Fruit fly (Drosophila melanogaster) whole organism, embryonic: ENCODE measurements around the gene CG32767.

Experiments used
- Atf-2 ChIP-seq: fragments of 200-800 bp; sonication (Bioruptor generic); optimal IDR thresholded peaks from 2 replicates; lab custom pipeline; 2016; ENCODE audit warnings: missing biosample characterization, missing genetic modification characterization
- Bgb ChIP-seq: fragments of 200-800 bp; sonication (Bioruptor generic); IDR thresholded peaks from 2 replicates; pipeline ENCODE4 v1.3.6; 2022; ENCODE audit warnings: missing biosample characterization, missing genetic modification characterization; ENCODE audit not compliant: partially characterized antibody
- C15 ChIP-seq: fragments of 200-800 bp; sonication (Bioruptor generic); IDR thresholded peaks from 3 replicates; pipeline ENCODE4 v1.3.6; 2022; ENCODE audit warnings: missing biosample characterization, missing genetic modification characterization
- CG10147 ChIP-seq: fragments of 200-800 bp; sonication (Bioruptor generic); optimal IDR thresholded peaks from 2 replicates; lab custom pipeline; 2019; ENCODE audit warnings: missing biosample characterization, mild to moderate bottlenecking, missing genetic modification characterization, moderate library complexity
- CG10366 ChIP-seq: fragments of 200-800 bp; sonication (Bioruptor generic); IDR thresholded peaks from 2 replicates; pipeline ENCODE4 v1.3.6; 2022; ENCODE audit warnings: missing biosample characterization, missing genetic modification characterization
- CG11398 ChIP-seq: fragments of 200-800 bp; sonication (Bioruptor generic); optimal IDR thresholded peaks from 2 replicates; lab custom pipeline; 2016; ENCODE audit warnings: missing biosample characterization, missing genetic modification characterization
- CG13894 ChIP-seq: fragments of 200-800 bp; sonication (Bioruptor generic); optimal IDR thresholded peaks from 3 replicates; lab custom pipeline; 2018; ENCODE audit warnings: missing biosample characterization, mild to moderate bottlenecking, missing genetic modification characterization, moderate library complexity
- CG15073 ChIP-seq: fragments of 200-800 bp; sonication (Bioruptor generic); optimal IDR thresholded peaks from 2 replicates; lab custom pipeline; 2016; ENCODE audit warnings: missing biosample characterization, missing genetic modification characterization
- CG1603 ChIP-seq: fragments of 200-800 bp; sonication (Bioruptor generic); optimal IDR thresholded peaks from 2 replicates; lab custom pipeline; 2019; ENCODE audit warnings: missing biosample characterization, mild to moderate bottlenecking, missing genetic modification characterization, moderate library complexity
- CG17359 ChIP-seq: fragments of 200-800 bp; sonication (Bioruptor generic); optimal IDR thresholded peaks from 3 replicates; lab custom pipeline; 2018; ENCODE audit warnings: missing biosample characterization, mild to moderate bottlenecking, missing genetic modification characterization, moderate library complexity
- CG2129 ChIP-seq: fragments of 200-800 bp; sonication (Bioruptor generic); IDR thresholded peaks from 2 replicates; pipeline ENCODE4 v1.3.6; 2022; ENCODE audit warnings: missing biosample characterization, missing genetic modification characterization; ENCODE audit not compliant: partially characterized antibody
- CG2875 ChIP-seq: fragments of 200-800 bp; sonication (Bioruptor generic); optimal IDR thresholded peaks from 2 replicates; lab custom pipeline; 2017; ENCODE audit warnings: missing biosample characterization, mild to moderate bottlenecking, missing genetic modification characterization, missing genetic modification reagents
- CG32767 ChIP-seq: fragments of 200-800 bp; sonication (Bioruptor generic); IDR thresholded peaks from 2 replicates; pipeline ENCODE4 v1.3.6; 2022; ENCODE audit warnings: missing biosample characterization, missing genetic modification characterization
- CG33557 ChIP-seq: fragments of 200-800 bp; sonication (Bioruptor generic); optimal IDR thresholded peaks from 2 replicates; lab custom pipeline; 2019; ENCODE audit warnings: missing biosample characterization, mild to moderate bottlenecking, missing genetic modification characterization, moderate library complexity
- CG3847 ChIP-seq: fragments of 200-800 bp; sonication (Bioruptor generic); IDR thresholded peaks from 2 replicates; pipeline ENCODE4 v1.3.6; 2022; ENCODE audit warnings: missing biosample characterization, missing genetic modification characterization
- CG5180 ChIP-seq: fragments of 200-800 bp; sonication (Bioruptor generic); optimal IDR thresholded peaks from 3 replicates; lab custom pipeline; 2017; ENCODE audit warnings: missing biosample characterization, missing genetic modification characterization, mild to moderate bottlenecking, moderate library complexity, missing genetic modification reagents
- CG6791 ChIP-seq: fragments of 200-800 bp; sonication (Bioruptor generic); IDR thresholded peaks from 3 replicates; pipeline ENCODE4 v1.3.6; 2022; ENCODE audit warnings: missing biosample characterization, missing genetic modification characterization; ENCODE audit not compliant: partially characterized antibody
- CG6813 ChIP-seq: fragments of 200-800 bp; sonication (Bioruptor generic); optimal IDR thresholded peaks from 2 replicates; lab custom pipeline; 2017; ENCODE audit warnings: missing biosample characterization, missing genetic modification characterization, mild to moderate bottlenecking, moderate library complexity, missing genetic modification reagents
- CG7786 ChIP-seq: fragments of 200-800 bp; sonication (Bioruptor generic); optimal IDR thresholded peaks from 2 replicates; lab custom pipeline; 2016; ENCODE audit warnings: missing biosample characterization, missing genetic modification characterization
- CG7987 ChIP-seq: fragments of 200-800 bp; sonication (Bioruptor generic); optimal IDR thresholded peaks from 2 replicates; lab custom pipeline; 2018; ENCODE audit warnings: missing biosample characterization, mild to moderate bottlenecking, missing genetic modification characterization, moderate library complexity
- D ChIP-seq, 2 experiments: fragments of 200-800 bp in 1 of 2; fragments of >200 bp in 1 of 2; sonication (Bioruptor generic) in 1 of 2; optimal IDR thresholded peaks; 2 replicates in 1 of 2; 3 replicates in 1 of 2; lab custom pipeline; 2017; ENCODE audit warnings: mild to moderate bottlenecking in 1 of 2, missing biosample characterization in 1 of 2, missing genetic modification characterization in 1 of 2, missing genetic modification reagents in 1 of 2
- Dfd ChIP-seq, 2 experiments: fragments of >200 bp; optimal IDR thresholded peaks; 2 replicates each; lab custom pipeline; 2017; ENCODE audit warnings: missing biosample characterization in 2 of 2, missing genetic modification characterization in 2 of 2
- Fer2 ChIP-seq: fragments of 200-800 bp; sonication (Bioruptor generic); optimal IDR thresholded peaks from 2 replicates; lab custom pipeline; 2018; ENCODE audit warnings: missing biosample characterization, mild to moderate bottlenecking, missing genetic modification characterization, moderate library complexity
- HHEX ChIP-seq: fragments of 200-800 bp; sonication (Bioruptor generic); optimal IDR thresholded peaks from 3 replicates; lab custom pipeline; 2017; ENCODE audit warnings: missing biosample characterization, mild to moderate bottlenecking, missing genetic modification characterization, missing genetic modification reagents
- Kr ChIP-seq: fragments of 200-800 bp; sonication (Bioruptor generic); optimal IDR thresholded peaks from 2 replicates; lab custom pipeline; 2017; ENCODE audit warnings: missing biosample characterization, mild to moderate bottlenecking, missing genetic modification characterization
- Mrtf ChIP-seq: fragments of 200-800 bp; sonication (Bioruptor generic); IDR thresholded peaks from 3 replicates; pipeline ENCODE4 v1.3.6; 2022; ENCODE audit warnings: missing biosample characterization, missing genetic modification characterization
- Nf-YC ChIP-seq: fragments of 200-800 bp; optimal IDR thresholded peaks from 3 replicates; lab custom pipeline; 2019; ENCODE audit warnings: missing biosample characterization, mild to moderate bottlenecking, missing genetic modification characterization, moderate library complexity
- PHDP ChIP-seq: fragments of 200-800 bp; sonication (Bioruptor generic); optimal IDR thresholded peaks from 3 replicates; lab custom pipeline; 2018; ENCODE audit warnings: missing biosample characterization, mild to moderate bottlenecking, missing genetic modification characterization, moderate library complexity
- Scr ChIP-seq: fragments of 200-800 bp; sonication (Bioruptor generic); IDR thresholded peaks from 2 replicates; pipeline ENCODE4 v1.3.6; 2022; ENCODE audit warnings: missing biosample characterization, missing genetic modification characterization; ENCODE audit not compliant: partially characterized antibody
- Sry-β ChIP-seq: fragments of 200-800 bp; sonication (Bioruptor generic); optimal IDR thresholded peaks from 2 replicates; lab custom pipeline; 2018; ENCODE audit warnings: missing biosample characterization, mild to moderate bottlenecking, missing genetic modification characterization, moderate library complexity
- Ssrp ChIP-seq: fragments of 200-800 bp; sonication (Bioruptor generic); optimal IDR thresholded peaks from 2 replicates; lab custom pipeline; 2018; ENCODE audit warnings: missing biosample characterization, mild to moderate bottlenecking, missing genetic modification characterization, moderate library complexity
- YL-1 ChIP-seq: fragments of 200-800 bp; sonication (Bioruptor generic); optimal IDR thresholded peaks from 3 replicates; lab custom pipeline; 2017; ENCODE audit warnings: missing biosample characterization, mild to moderate bottlenecking, missing genetic modification characterization
- amos ChIP-seq: fragments of 200-800 bp; sonication (Bioruptor generic); IDR thresholded peaks from 2 replicates; pipeline ENCODE4 v1.3.6; 2022; ENCODE audit warnings: missing biosample characterization, missing genetic modification characterization; ENCODE audit not compliant: partially characterized antibody
- cad ChIP-seq: fragments of >200 bp; optimal IDR thresholded peaks from 2 replicates; lab custom pipeline; 2017; ENCODE audit warnings: missing biosample characterization, missing genetic modification characterization
- ci ChIP-seq: fragments of 200-800 bp; sonication (Bioruptor generic); IDR thresholded peaks from 3 replicates; pipeline ENCODE4 v1.3.6; 2022; ENCODE audit warnings: missing biosample characterization, missing genetic modification characterization
- da ChIP-seq: fragments of 200-800 bp; sonication (Bioruptor generic); optimal IDR thresholded peaks from 2 replicates; lab custom pipeline; 2016; ENCODE audit warnings: missing biosample characterization, missing genetic modification characterization
- kay ChIP-seq: fragments of 200-800 bp; sonication (Bioruptor generic); optimal IDR thresholded peaks from 2 replicates; lab custom pipeline; 2016; ENCODE audit warnings: missing biosample characterization, missing genetic modification characterization
- mam ChIP-seq: fragments of 200-800 bp; sonication (Bioruptor generic); optimal IDR thresholded peaks from 3 replicates; lab custom pipeline; 2016; ENCODE audit warnings: missing biosample characterization, missing genetic modification characterization
- nmo ChIP-seq: fragments of 200-800 bp; sonication (Bioruptor generic); optimal IDR thresholded peaks from 2 replicates; lab custom pipeline; 2018; ENCODE audit warnings: missing biosample characterization, mild to moderate bottlenecking, missing genetic modification characterization, moderate library complexity
- odd ChIP-seq: fragments of 200-800 bp; sonication (Bioruptor generic); optimal IDR thresholded peaks from 2 replicates; lab custom pipeline; 2017; ENCODE audit warnings: missing biosample characterization, mild to moderate bottlenecking, missing genetic modification characterization
- pfk ChIP-seq: fragments of 200-800 bp; sonication (Bioruptor generic); optimal IDR thresholded peaks from 2 replicates; lab custom pipeline; 2018; ENCODE audit warnings: missing biosample characterization, mild to moderate bottlenecking, missing genetic modification characterization, moderate library complexity
- pum ChIP-seq: fragments of 200-800 bp; sonication (Bioruptor generic); optimal IDR thresholded peaks from 2 replicates; lab custom pipeline; 2016; ENCODE audit warnings: missing biosample characterization, missing genetic modification characterization
- row ChIP-seq: fragments of 200-800 bp; sonication (Bioruptor generic); IDR thresholded peaks from 3 replicates; pipeline ENCODE4 v1.3.6; 2022; ENCODE audit warnings: missing biosample characterization, missing genetic modification characterization
- shn ChIP-seq: fragments of 200-800 bp; sonication (Bioruptor generic); optimal IDR thresholded peaks from 3 replicates; lab custom pipeline; 2016; ENCODE audit warnings: missing biosample characterization, missing genetic modification characterization
- slp2 ChIP-seq: fragments of 200-800 bp; sonication (Bioruptor generic); optimal IDR thresholded peaks from 2 replicates; lab custom pipeline; 2016; ENCODE audit warnings: missing biosample characterization, missing genetic modification characterization
- tio ChIP-seq: fragments of 200-800 bp; sonication (Bioruptor generic); optimal IDR thresholded peaks from 2 replicates; lab custom pipeline; 2017; ENCODE audit warnings: missing biosample characterization, missing genetic modification characterization, inconsistent platforms
- tna ChIP-seq: fragments of 200-800 bp; sonication (Bioruptor generic); IDR thresholded peaks from 2 replicates; pipeline ENCODE4 v1.3.6; 2022; ENCODE audit warnings: missing biosample characterization, missing genetic modification characterization; ENCODE audit not compliant: partially characterized antibody
- tx ChIP-seq: fragments of 200-800 bp; sonication (Bioruptor generic); optimal IDR thresholded peaks from 2 replicates; lab custom pipeline; 2016; ENCODE audit warnings: missing biosample characterization, missing genetic modification characterization
- wek ChIP-seq: fragments of 200-800 bp; sonication (Bioruptor generic); optimal IDR thresholded peaks from 3 replicates; lab custom pipeline; 2018; ENCODE audit warnings: missing biosample characterization, mild to moderate bottlenecking, missing genetic modification characterization, moderate library complexity
- z ChIP-seq: fragments of 200-800 bp; sonication (Bioruptor generic); IDR thresholded peaks from 3 replicates; pipeline ENCODE4 v1.3.6; 2022; ENCODE audit warnings: missing biosample characterization, missing genetic modification characterization

Gene CG32767

DNA sequence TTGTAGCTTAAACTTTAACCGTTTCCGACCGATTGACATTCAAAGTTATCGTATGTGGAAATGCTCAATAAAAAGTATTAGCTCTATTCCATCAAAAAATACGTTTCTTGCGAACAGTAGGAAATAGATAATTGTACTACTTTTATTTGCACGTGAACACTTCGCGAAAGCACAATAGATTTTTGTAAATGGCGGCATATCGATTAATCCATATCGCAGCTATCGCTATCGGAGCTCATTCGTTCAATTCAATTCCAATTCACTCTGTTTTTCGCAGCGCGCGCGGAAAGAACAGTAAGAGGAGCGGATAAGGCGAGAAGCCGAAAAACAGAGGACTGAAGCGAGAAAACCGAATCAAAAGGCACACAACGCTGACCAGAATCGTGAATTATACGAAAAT is 901 bp upstream of the CG32767 start, which contains the start of the genes CG15465 and rg (continued):
- TF ChIP-seq CG7987 (GFP tag; lab: Kevin White, UChicago) (no peak), Bgb (GFP tag; lab: Robert Waterston, UW) (peak; percentile 76), CG3847 (GFP tag; lab: Robert Waterston, UW) (no peak), amos (GFP tag; lab: Robert Waterston, UW) (peak; percentile 66), CG33557 (GFP tag; lab: Kevin White, UChicago) (no peak), CG32767 (GFP tag; lab: Robert Waterston, UW) (no peak), CG7786 (GFP tag; lab: Kevin White, UChicago) (no peak), Dfd (GFP tag; optimal IDR thresholded peaks at IDR 0.05; lab: Kevin White, UChicago) (no peak), Nf-YC (tag; lab: Kevin White, UChicago) (no peak), YL-1 (GFP tag; lab: Kevin White, UChicago) (no peak), pum (GFP tag; lab: Kevin White, UChicago) (no peak), Fer2 (tag; lab: Kevin White, UChicago) (no peak), CG13894 (tag; lab: Kevin White, UChicago) (no peak), da (GFP tag; lab: Kevin White, UChicago) (no peak), tio (GFP tag; lab: Kevin White, UChicago) (no peak), CG1603 (tag; lab: Kevin White, UChicago) (no peak), CG2129 (GFP tag; lab: Robert Waterston, UW) (0 out of 2 replicates have a peak, but pooled peaks have one; percentile 22), Mrtf (GFP tag; lab: Robert Waterston, UW) (no peak), PHDP (no peak), tx (no peak), odd (GFP tag; lab: Kevin White, UChicago) (no peak), z (GFP tag; lab: Robert Waterston, UW) (no peak), CG10366 (GFP tag; lab: Robert Waterston, UW) (no peak), cad (no peak), Atf-2 (GFP tag; lab: Kevin White, UChicago) (no peak), slp2 (GFP tag; lab: Kevin White, UChicago) (no peak), nmo (no peak), Ssrp (tag; lab: Kevin White, UChicago) (no peak), CG15073 (GFP tag; lab: Kevin White, UChicago) (no peak), tna (peak; percentile 26; the same call in 1 of the 2 replicates), pfk (GFP tag; lab: Kevin White, UChicago) (no peak), CG5180 (GFP tag; lab: Kevin White, UChicago) (no peak), CG11398 (GFP tag; lab: Kevin White, UChicago) (no peak), Scr (GFP tag; lab: Robert Waterston, UW) (peak; percentile 66), CG17359 (tag; lab: Kevin White, UChicago) (no peak), Kr (no peak), HHEX (GFP tag; lab: Kevin White, UChicago) (no peak), Sry-β (GFP tag; lab: Kevin White, UChicago) (no peak), kay (GFP tag; lab: Kevin White, UChicago) (no peak), shn (no peak), D (optimal IDR thresholded peaks at IDR 0.05; lab: Kevin White, UChicago) (no peak), D (GFP tag; optimal IDR thresholded peaks at IDR 0.05; lab: Kevin White, UChicago) (no peak), CG10147 (GFP tag; lab: Kevin White, UChicago) (no peak), CG6791 (GFP tag; lab: Robert Waterston, UW) (peak; percentile 73), CG6813 (no peak), row (GFP tag; lab: Robert Waterston, UW) (no peak), CG2875 (no peak), mam (no peak), C15 (GFP tag; lab: Robert Waterston, UW) (no peak), ci (GFP tag; lab: Robert Waterston, UW) (peak; percentile 65; the same call in 2 of the 3 replicates), wek (no peak)
